Worm (Caenorhabditis elegans) whole organism, L4 larva: Measurements from ENCODE around the gene F33H1.4.

Experiments used
- F49E8.2 ChIP-seq: sonication (generic microtip); optimal IDR thresholded peaks from 2 replicates; lab custom pipeline; 2016; ENCODE audit warnings: missing compliant biosample characterization, mild to moderate bottlenecking, missing genetic modification characterization, borderline replicate concordance
- hlh-30 ChIP-seq: sonication (generic microtip); optimal IDR thresholded peaks from 2 replicates; lab custom pipeline; 2017; ENCODE audit warnings: antibody characterized with exemption, mild to moderate bottlenecking, missing genetic modification characterization, missing compliant biosample characterization; ENCODE audit not compliant: insufficient read depth
- snpc-4 ChIP-seq: fragments of 150-350 bp; optimal IDR thresholded peaks from 2 replicates; lab custom pipeline; 2014; ENCODE audit warnings: missing biosample characterization, missing genetic modification characterization

ce11 chrII:10166365-10166764 is 8.1 kb upstream of the F33H1.4 start:
- TF ChIP-seq hlh-30 (no peak), snpc-4 (tag; lab: Kevin White, UChicago) (no peak), F49E8.2 (tag; lab: Kevin White, UChicago) (no peak)
